Fruit fly (Drosophila melanogaster): ENCODE data around the gene noc.

Gene noc

DNA sequence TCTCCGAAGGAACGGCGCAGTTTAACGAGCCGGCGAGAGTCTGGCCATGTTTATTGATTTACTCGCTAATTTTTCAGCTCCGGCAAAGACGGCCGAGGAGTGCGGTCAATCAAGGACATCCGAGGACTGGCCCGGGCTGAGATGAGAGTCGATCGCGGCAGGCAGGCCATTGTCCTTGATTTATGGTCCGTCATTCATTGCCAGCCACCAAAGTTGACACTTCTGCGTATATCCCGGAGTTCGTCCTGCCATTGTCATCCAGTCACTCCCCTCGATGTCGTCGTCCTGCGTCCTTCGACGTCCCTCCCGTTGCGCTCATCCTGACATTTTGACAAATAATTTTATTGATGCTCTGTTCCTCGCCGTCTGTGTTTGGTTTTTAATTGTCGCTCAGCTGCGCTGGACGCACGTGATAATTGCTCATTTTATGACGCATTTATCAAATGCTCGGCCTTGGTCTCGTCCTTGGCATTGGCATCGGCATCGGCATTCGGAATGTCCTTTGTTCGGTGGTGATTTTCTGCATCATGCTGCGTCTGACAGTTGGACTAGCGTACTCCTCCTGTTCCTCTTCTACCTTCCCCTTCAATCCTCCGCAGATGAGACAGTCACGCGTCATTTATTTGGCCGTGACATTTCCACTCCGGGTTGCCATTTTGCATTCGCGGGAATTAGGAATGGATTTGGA, 4.4 kb upstream of the noc start (continued):
- TF ChIP-seq CG7987 (GFP tag; optimal IDR thresholded peaks at IDR 0.05) (no peak), CG10959 (GFP tag; IDR thresholded peaks at IDR 0.05) (no peak), CG9876 (GFP tag; optimal IDR thresholded peaks at IDR 0.05) (no peak), az2 (GFP tag; optimal IDR thresholded peaks at IDR 0.05) (no peak), cad (GFP tag; optimal IDR thresholded peaks at IDR 0.05) (peak; percentile 97), crol (GFP tag; IDR thresholded peaks at IDR 0.05) (0 out of 2 replicates have a peak, but pooled peaks have one; percentile 13), CG3065 (GFP tag; optimal IDR thresholded peaks at IDR 0.05) (no peak), pros (GFP tag; optimal IDR thresholded peaks at IDR 0.05) (peak; percentile 52), CG6175 (GFP tag; IDR thresholded peaks at IDR 0.05) (no peak), CG13123 (GFP tag; optimal IDR thresholded peaks at IDR 0.05) (no peak), Kr (GFP tag; optimal IDR thresholded peaks at IDR 0.05) (peak; percentile 62), B-H2 (GFP tag; optimal IDR thresholded peaks at IDR 0.05) (no peak), CG18011 (GFP tag; optimal IDR thresholded peaks at IDR 0.05) (no peak), Hey (tag; optimal IDR thresholded peaks at IDR 0.05) (peak; percentile 51), CG1024 (GFP tag; IDR thresholded peaks at IDR 0.05) (no peak), CG5953 (GFP tag; IDR thresholded peaks at IDR 0.05) (no peak), sr (GFP tag; IDR thresholded peaks at IDR 0.05) (no peak), fd96Cb (tag; optimal IDR thresholded peaks at IDR 0.05) (no peak), tll (GFP tag; optimal IDR thresholded peaks at IDR 0.05) (peak in 1 of 2 experiments; percentile 91), Oaz (GFP tag; IDR thresholded peaks at IDR 0.05) (no peak), CG7556 (GFP tag; optimal IDR thresholded peaks at IDR 0.05) (no peak), chm (GFP tag; IDR thresholded peaks at IDR 0.05) (no peak), cato (GFP tag; optimal IDR thresholded peaks at IDR 0.05; ENCODE audit: borderline replicate concordance) (no peak), CG31365 (tag; optimal IDR thresholded peaks at IDR 0.05) (no peak), CG12236 (GFP tag; optimal IDR thresholded peaks at IDR 0.05) (no peak), Rfx (GFP tag; IDR thresholded peaks at IDR 0.05) (no peak), CG12942 (GFP tag; optimal IDR thresholded peaks at IDR 0.05) (no peak), Eip74EF (GFP tag; optimal IDR thresholded peaks at IDR 0.05) (no peak), CG10431 (GFP tag; optimal IDR thresholded peaks at IDR 0.05) (no peak), eyg (GFP tag; optimal IDR thresholded peaks at IDR 0.05) (no peak), Pdp1 (GFP tag; optimal IDR thresholded peaks at IDR 0.05) (no peak), abd-A (tag; optimal IDR thresholded peaks at IDR 0.05) (no peak), PHDP (tag; optimal IDR thresholded peaks at IDR 0.05) (no peak), HLH3B (GFP tag; IDR thresholded peaks at IDR 0.05) (no peak), ham (GFP tag; IDR thresholded peaks at IDR 0.05) (no peak), Atf-2 (GFP tag; optimal IDR thresholded peaks at IDR 0.05) (no peak), Mes4 (GFP tag; optimal IDR thresholded peaks at IDR 0.05) (no peak), cwo (GFP tag; optimal IDR thresholded peaks at IDR 0.05) (no peak), zfh1 (GFP tag; IDR thresholded peaks at IDR 0.05) (no peak), CG1647 (GFP tag; optimal IDR thresholded peaks at IDR 0.05) (no peak), tio (GFP tag; optimal IDR thresholded peaks at IDR 0.05) (no peak), esg (GFP tag; conservative IDR thresholded peaks at IDR 0.05) (no peak), CG17361 (GFP tag; IDR thresholded peaks at IDR 0.05) (no peak), grau (tag; optimal IDR thresholded peaks at IDR 0.05) (no peak), scrt (GFP tag; optimal IDR thresholded peaks at IDR 0.05) (no peak), Side (GFP tag; optimal IDR thresholded peaks at IDR 0.05) (no peak), ase (GFP tag; IDR thresholded peaks at IDR 0.05) (no peak), gfzf (GFP tag; optimal IDR thresholded peaks at IDR 0.05) (no peak), NFAT (GFP tag; IDR thresholded peaks at IDR 0.05) (no peak), vvl (GFP tag; IDR thresholded peaks at IDR 0.05) (no peak), sug (tag; optimal IDR thresholded peaks at IDR 0.05) (no peak)

Data from whole organism, embryonic.